Worm (Caenorhabditis elegans) whole organism, early embryonic: ENCODE data around the gene Y43F8B.7.

Source experiments
- F13C5.2 ChIP-seq: sonication (generic microtip); optimal IDR thresholded peaks from 2 replicates; lab custom pipeline; 2017; ENCODE audit warnings: mild to moderate bottlenecking, missing genetic modification characterization, inconsistent platforms, missing compliant biosample characterization
- ama-1 ChIP-seq: fragments of 150-350 bp; optimal IDR thresholded peaks from 2 replicates; lab custom pipeline; 2014
- ceh-36 ChIP-seq: sonication (generic microtip); optimal IDR thresholded peaks from 2 replicates; lab custom pipeline; 2016; ENCODE audit warnings: missing genetic modification characterization, inconsistent platforms, missing compliant biosample characterization
- ets-7 ChIP-seq: sonication (generic microtip); optimal IDR thresholded peaks from 2 replicates; lab custom pipeline; 2016; ENCODE audit warnings: missing genotype, missing genetic modification characterization, missing compliant biosample characterization
- flt-1 ChIP-seq: fragments of 200-800 bp; sonication (Bioruptor generic); IDR thresholded peaks from 2 replicates; pipeline ENCODE4 v1.3.6; 2022; ENCODE audit warnings: missing genetic modification characterization, missing compliant biosample characterization
- hmbx-1 ChIP-seq: sonication (generic microtip); optimal IDR thresholded peaks from 2 replicates; lab custom pipeline; 2016; ENCODE audit warnings: mild to moderate bottlenecking, missing genetic modification characterization, missing compliant biosample characterization
- hmg-4 ChIP-seq: fragments of 200-800 bp; sonication (Bioruptor generic); optimal IDR thresholded peaks from 2 replicates; lab custom pipeline; 2018; ENCODE audit warnings: mild to moderate bottlenecking, missing genetic modification characterization, missing compliant biosample characterization
- hnd-1 ChIP-seq: sonication (generic microtip); optimal IDR thresholded peaks from 2 replicates; lab custom pipeline; 2016; ENCODE audit warnings: missing genetic modification characterization, missing compliant biosample characterization
- tbx-11 ChIP-seq: fragments of 200-800 bp; sonication (Bioruptor generic); IDR thresholded peaks from 2 replicates; pipeline ENCODE4 v1.3.6; 2022; ENCODE audit warnings: missing genetic modification characterization, missing compliant biosample characterization
- tra-4 ChIP-seq: sonication (generic microtip); optimal IDR thresholded peaks from 2 replicates; lab custom pipeline; 2017; ENCODE audit warnings: missing genetic modification characterization, missing compliant biosample characterization

- TF ChIP-seq ama-1 (lab: Kevin White, UChicago) (no peak), tbx-11 (no peak), hmbx-1 (tag; lab: Kevin White, UChicago) (no peak), hmg-4 (GFP tag; lab: Kevin White, UChicago) (no peak), hnd-1 (tag; lab: Kevin White, UChicago) (no peak), ceh-36 (no peak), F13C5.2 (tag; lab: Kevin White, UChicago) (no peak), flt-1 (GFP tag; lab: Robert Waterston, UW) (no peak), ets-7 (no peak), tra-4 (tag; lab: Kevin White, UChicago) (no peak)
Measured at ce11 chrV:19501389-19501788, 10.8 kb downstream of the Y43F8B.7 start.
